Worm (Caenorhabditis elegans) whole organism, L3 larva: Measurements from ENCODE around the gene srw-89.

ENCODE experiments used
- aly-2 ChIP-seq: fragments of 150-350 bp; optimal IDR thresholded peaks from 2 replicates; lab custom pipeline; 2014; ENCODE audit warnings: missing biosample characterization, missing genetic modification characterization
- egl-27 ChIP-seq: sonication (generic microtip); optimal IDR thresholded peaks from 4 replicates; lab custom pipeline; 2017; ENCODE audit warnings: missing biosample characterization, missing genetic modification reagents, missing genetic modification characterization
- mdl-1 ChIP-seq: fragments of 150-350 bp; optimal IDR thresholded peaks from 2 replicates; lab custom pipeline; 2014; ENCODE audit warnings: missing biosample characterization, missing genetic modification characterization
- nhr-237 ChIP-seq: fragments of 150-350 bp; optimal IDR thresholded peaks from 2 replicates; lab custom pipeline; 2014; ENCODE audit warnings: missing biosample characterization, missing genetic modification characterization
- nhr-67 ChIP-seq: fragments of 150-350 bp; optimal IDR thresholded peaks from 2 replicates; lab custom pipeline; 2014; ENCODE audit warnings: missing biosample characterization, missing genetic modification characterization
- nhr-76 ChIP-seq: fragments of 150-350 bp; sonication (generic microtip); optimal IDR thresholded peaks from 5 replicates; lab custom pipeline; 2014; ENCODE audit warnings: missing biosample characterization, missing genetic modification characterization

DNA sequence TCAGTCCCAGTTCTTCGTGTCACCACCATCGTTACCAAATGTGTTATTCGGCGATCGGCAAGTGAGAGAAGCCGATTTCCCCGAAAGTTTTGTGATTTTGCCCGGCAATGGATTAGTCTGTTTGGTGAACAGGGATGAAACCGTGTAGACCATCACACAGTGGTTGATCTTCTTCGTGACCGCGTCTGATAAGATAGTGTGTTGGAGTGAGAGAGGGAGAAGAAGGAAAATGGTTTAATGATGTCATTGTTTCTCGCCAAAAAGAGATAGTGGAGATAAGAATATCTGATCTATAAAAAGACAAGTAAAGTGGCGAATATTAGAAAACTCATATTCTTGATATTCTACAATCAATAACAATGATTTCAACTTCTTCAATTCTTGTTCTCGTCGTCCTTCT, 37.1 kb upstream of the srw-89 start, which contains the start of gene nlp-31:
- TF ChIP-seq aly-2 (tag; lab: Kevin White, UChicago) (no peak), nhr-67 (tag; lab: Kevin White, UChicago) (no peak), nhr-76 (tag; lab: Kevin White, UChicago) (no peak), nhr-237 (tag; lab: Kevin White, UChicago) (no peak), egl-27 (tag; lab: Kevin White, UChicago) (no peak), mdl-1 (tag; lab: Kevin White, UChicago) (no peak)
